Worm (Caenorhabditis elegans) whole organism, young adult: Measurements from ENCODE around the gene R02F2.7.
A peak's percentile ranks its signal among the peaks of the same experiment; 100 is the strongest.

Experiments used
- B0019.2 ChIP-seq: fragments of 200-800 bp; sonication (Bioruptor generic); conservative IDR thresholded peaks from 2 replicates; pipeline ENCODE4 v1.3.6; 2022; ENCODE audit warnings: missing genetic modification reagents, missing genetic modification characterization, missing compliant biosample characterization
- B0035.1 ChIP-seq: sonication (generic microtip); optimal IDR thresholded peaks from 2 replicates; lab custom pipeline; 2016; ENCODE audit warnings: missing genetic modification characterization, mild to moderate bottlenecking, missing compliant biosample characterization, missing genotype, missing genetic modification reagents
- C17E4.6 ChIP-seq: fragments of 200-800 bp; sonication (Bioruptor generic); IDR thresholded peaks from 2 replicates; pipeline ENCODE4 v1.3.6; 2022; ENCODE audit warnings: missing genetic modification reagents, missing genetic modification characterization, missing compliant biosample characterization
- F10E7.11 ChIP-seq: sonication (generic microtip); optimal IDR thresholded peaks from 2 replicates; lab custom pipeline; 2017; ENCODE audit warnings: mild to moderate bottlenecking, missing genetic modification characterization, moderate library complexity, missing compliant biosample characterization
- F23B12.7 ChIP-seq: sonication (generic microtip); optimal IDR thresholded peaks from 2 replicates; lab custom pipeline; 2017; ENCODE audit warnings: missing genetic modification characterization, mild to moderate bottlenecking, missing compliant biosample characterization, antibody characterized with exemption, moderate library complexity; ENCODE audit not compliant: insufficient read depth
- F33H1.4 ChIP-seq: fragments of 200-800 bp; sonication (Bioruptor generic); IDR thresholded peaks from 2 replicates; pipeline ENCODE4 v1.3.6; 2022; ENCODE audit warnings: missing genetic modification reagents, missing genetic modification characterization, missing compliant biosample characterization
- F52B5.7 ChIP-seq: sonication (generic microtip); optimal IDR thresholded peaks from 2 replicates; lab custom pipeline; 2016; ENCODE audit warnings: mild to moderate bottlenecking, missing genetic modification characterization, missing compliant biosample characterization
- F55B11.4 ChIP-seq: sonication (generic microtip); optimal IDR thresholded peaks from 2 replicates; lab custom pipeline; 2016; ENCODE audit warnings: missing compliant biosample characterization, missing genetic modification characterization, borderline replicate concordance; ENCODE audit not compliant: insufficient read depth
- F57A8.1 ChIP-seq: fragments of 200-800 bp; sonication (Bioruptor generic); optimal IDR thresholded peaks from 2 replicates; lab custom pipeline; 2018; ENCODE audit warnings: mild to moderate bottlenecking, missing genetic modification characterization, moderate library complexity, missing compliant biosample characterization
- K12H6.12 ChIP-seq: fragments of 200-800 bp; sonication (Bioruptor generic); optimal IDR thresholded peaks from 2 replicates; lab custom pipeline; 2018; ENCODE audit warnings: mild to moderate bottlenecking, missing genetic modification characterization, missing compliant biosample characterization
- Y79H2A.3 ChIP-seq: fragments of 200-800 bp; sonication (Bioruptor generic); conservative IDR thresholded peaks from 2 replicates; pipeline ENCODE4 v1.3.6; 2022; ENCODE audit warnings: missing genetic modification reagents, missing genetic modification characterization, missing compliant biosample characterization
- ama-1 ChIP-seq, 3 experiments: fragments of 150-350 bp in 1 of 3; sonication (generic microtip) in 2 of 3; optimal IDR thresholded peaks; 2 replicates each; lab custom pipeline; 2014 to 2018; ENCODE audit warnings: missing biosample characterization in 2 of 3, missing genetic modification characterization in 2 of 3, missing genetic modification reagents in 2 of 3
- attf-3 ChIP-seq: fragments of 200-800 bp; sonication (Bioruptor generic); conservative IDR thresholded peaks from 2 replicates; pipeline ENCODE4 v1.3.6; 2022; ENCODE audit warnings: missing genetic modification reagents, missing genetic modification characterization, missing compliant biosample characterization
- bed-1 ChIP-seq: fragments of 200-800 bp; sonication (Bioruptor generic); IDR thresholded peaks from 2 replicates; pipeline ENCODE4 v1.3.6; 2022; ENCODE audit warnings: missing genetic modification reagents, missing genetic modification characterization, missing compliant biosample characterization
- cebp-1 ChIP-seq, 2 experiments: fragments of 200-800 bp in 1 of 2; sonication (Bioruptor generic) in 1 of 2; sonication (generic microtip) in 1 of 2; IDR thresholded peaks in 1 of 2; optimal IDR thresholded peaks in 1 of 2; 2 replicates each; pipeline versions ENCODE4 v1.3.6 to Lab custom; 2017 to 2022; ENCODE audit warnings: missing compliant biosample characterization in 2 of 2, missing genetic modification characterization in 2 of 2, mild to moderate bottlenecking in 1 of 2, missing genetic modification reagents in 1 of 2, moderate library complexity in 1 of 2
- cebp-2 ChIP-seq: fragments of 200-800 bp; sonication (Bioruptor generic); IDR thresholded peaks from 2 replicates; pipeline ENCODE4 v1.3.6; 2022; ENCODE audit warnings: missing genetic modification characterization, missing compliant biosample characterization
- ceh-27 ChIP-seq: fragments of 200-800 bp; sonication (Bioruptor generic); optimal IDR thresholded peaks from 2 replicates; lab custom pipeline; 2018; ENCODE audit warnings: mild to moderate bottlenecking, missing genetic modification characterization, moderate library complexity, missing compliant biosample characterization
- ceh-58 ChIP-seq: fragments of 200-800 bp; sonication (Bioruptor generic); IDR thresholded peaks from 2 replicates; pipeline ENCODE4 v1.3.6; 2022; ENCODE audit warnings: missing genetic modification characterization, missing compliant biosample characterization
- ceh-79 ChIP-seq: sonication (generic microtip); optimal IDR thresholded peaks from 2 replicates; lab custom pipeline; 2017; ENCODE audit warnings: mild to moderate bottlenecking, missing genetic modification characterization, missing compliant biosample characterization
- die-1 ChIP-seq: sonication (generic microtip); optimal IDR thresholded peaks from 2 replicates; lab custom pipeline; 2016; ENCODE audit warnings: missing genotype, mild to moderate bottlenecking, missing genetic modification characterization, missing compliant biosample characterization
- dpff-1 ChIP-seq: sonication (generic microtip); optimal IDR thresholded peaks from 2 replicates; lab custom pipeline; 2017; ENCODE audit warnings: mild to moderate bottlenecking, missing genetic modification characterization, missing compliant biosample characterization
- ekl-4 ChIP-seq: fragments of 200-800 bp; sonication (Bioruptor generic); IDR thresholded peaks from 2 replicates; pipeline ENCODE4 v1.3.6; 2022; ENCODE audit warnings: missing genetic modification reagents, missing genetic modification characterization, missing compliant biosample characterization
- gei-17 ChIP-seq: fragments of 200-800 bp; sonication (Bioruptor generic); optimal IDR thresholded peaks from 2 replicates; lab custom pipeline; 2018; ENCODE audit warnings: mild to moderate bottlenecking, missing genetic modification characterization, missing compliant biosample characterization
- hlh-12 ChIP-seq: sonication (generic microtip); optimal IDR thresholded peaks from 2 replicates; lab custom pipeline; 2016; ENCODE audit warnings: missing genetic modification characterization, missing compliant biosample characterization
- hlh-26 ChIP-seq: fragments of 200-800 bp; sonication (Bioruptor generic); conservative IDR thresholded peaks from 2 replicates; pipeline ENCODE4 v1.3.6; 2022; ENCODE audit warnings: missing genetic modification reagents, missing genetic modification characterization, missing compliant biosample characterization
- hsf-1 ChIP-seq: fragments of 200-800 bp; sonication (Bioruptor generic); IDR thresholded peaks from 2 replicates; pipeline ENCODE4 v1.3.6; 2022; ENCODE audit warnings: missing genetic modification reagents, missing genetic modification characterization, missing compliant biosample characterization
- let-607 ChIP-seq, 2 experiments: fragments of 200-800 bp in 1 of 2; sonication (Bioruptor generic) in 1 of 2; sonication (generic microtip) in 1 of 2; optimal IDR thresholded peaks; 2 replicates each; lab custom pipeline; 2016 to 2018; ENCODE audit warnings: mild to moderate bottlenecking in 2 of 2, missing compliant biosample characterization in 2 of 2, missing genetic modification characterization in 2 of 2, moderate library complexity in 2 of 2, missing genotype in 1 of 2
- lin-35 ChIP-seq, 3 experiments: fragments of 150-350 bp in 2 of 3; sonication (generic microtip) in 1 of 3; optimal IDR thresholded peaks; 2 replicates each; lab custom pipeline; 2014 to 2018; ENCODE audit warnings: missing biosample characterization in 3 of 3, missing genetic modification characterization in 3 of 3, missing genetic modification reagents in 3 of 3
- lsy-27 ChIP-seq: sonication (generic microtip); optimal IDR thresholded peaks from 2 replicates; lab custom pipeline; 2017; ENCODE audit warnings: missing genetic modification characterization, mild to moderate bottlenecking, missing compliant biosample characterization, antibody characterized with exemption, missing genotype, borderline replicate concordance; ENCODE audit not compliant: insufficient read depth
- madf-3 ChIP-seq: fragments of 200-800 bp; sonication (Bioruptor generic); IDR thresholded peaks from 2 replicates; pipeline ENCODE4 v1.3.6; 2022; ENCODE audit warnings: missing genetic modification reagents, missing genetic modification characterization, missing compliant biosample characterization
- nfya-2 ChIP-seq: fragments of 200-800 bp; sonication (Bioruptor generic); IDR thresholded peaks from 2 replicates; pipeline ENCODE4 v1.3.6; 2022; ENCODE audit warnings: missing genetic modification reagents, missing genetic modification characterization, missing compliant biosample characterization
- nhr-120 ChIP-seq: fragments of 200-800 bp; sonication (Bioruptor generic); IDR thresholded peaks from 2 replicates; pipeline ENCODE4 v1.3.6; 2022; ENCODE audit warnings: missing genetic modification characterization, missing compliant biosample characterization
- nhr-90 ChIP-seq: sonication (generic microtip); optimal IDR thresholded peaks from 2 replicates; lab custom pipeline; 2016; ENCODE audit warnings: missing genotype, mild to moderate bottlenecking, missing genetic modification characterization, missing compliant biosample characterization
- pbrm-1 ChIP-seq: fragments of 200-800 bp; sonication (Bioruptor generic); IDR thresholded peaks from 2 replicates; pipeline ENCODE4 v1.3.6; 2022; ENCODE audit warnings: missing genetic modification reagents, missing genetic modification characterization, missing compliant biosample characterization
- pha-4 ChIP-seq: fragments of 150-350 bp; sonication (generic microtip); optimal IDR thresholded peaks from 2 replicates; lab custom pipeline; 2014; ENCODE audit warnings: missing biosample characterization, missing genetic modification reagents, missing genetic modification characterization
- snpc-1.1 ChIP-seq: sonication (generic microtip); optimal IDR thresholded peaks from 2 replicates; lab custom pipeline; 2017; ENCODE audit warnings: missing genetic modification characterization, mild to moderate bottlenecking, missing compliant biosample characterization, antibody characterized with exemption, moderate library complexity, missing genotype, missing genetic modification reagents; ENCODE audit not compliant: insufficient read depth
- snpc-3.4 ChIP-seq: sonication (generic microtip); optimal IDR thresholded peaks from 2 replicates; lab custom pipeline; 2017; ENCODE audit warnings: missing genetic modification characterization, mild to moderate bottlenecking, missing compliant biosample characterization, antibody characterized with exemption, moderate library complexity, missing genotype, missing genetic modification reagents
- somi-1 ChIP-seq: fragments of 200-800 bp; sonication (Bioruptor generic); optimal IDR thresholded peaks from 2 replicates; lab custom pipeline; 2018; ENCODE audit warnings: mild to moderate bottlenecking, missing genetic modification characterization, missing compliant biosample characterization
- sptf-2 ChIP-seq: fragments of 200-800 bp; sonication (Bioruptor generic); optimal IDR thresholded peaks from 2 replicates; lab custom pipeline; 2018; ENCODE audit warnings: mild to moderate bottlenecking, missing genetic modification characterization, missing compliant biosample characterization
- tbp1 ChIP-seq: fragments of 200-800 bp; sonication (Bioruptor generic); optimal IDR thresholded peaks from 2 replicates; lab custom pipeline; 2018; ENCODE audit warnings: mild to moderate bottlenecking, missing genetic modification characterization, missing compliant biosample characterization
- unc-62 ChIP-seq: fragments of 150-350 bp; optimal IDR thresholded peaks from 2 replicates; lab custom pipeline; 2014; ENCODE audit warnings: missing biosample characterization, missing genetic modification reagents, missing genetic modification characterization
- zim-3 ChIP-seq: sonication (generic microtip); optimal IDR thresholded peaks from 2 replicates; lab custom pipeline; 2017; ENCODE audit warnings: mild to moderate bottlenecking, missing genetic modification characterization, moderate library complexity, missing compliant biosample characterization
- ztf-22 ChIP-seq: fragments of 200-800 bp; sonication (Bioruptor generic); optimal IDR thresholded peaks from 2 replicates; lab custom pipeline; 2018; ENCODE audit warnings: mild to moderate bottlenecking, missing genetic modification characterization, moderate library complexity, missing compliant biosample characterization
- ztf-25 ChIP-seq: fragments of 200-800 bp; sonication (Bioruptor generic); IDR thresholded peaks from 2 replicates; pipeline ENCODE4 v1.3.6; 2022; ENCODE audit warnings: missing genetic modification reagents, missing genetic modification characterization, missing compliant biosample characterization
- ztf-26 ChIP-seq: sonication (generic microtip); optimal IDR thresholded peaks from 2 replicates; lab custom pipeline; 2017; ENCODE audit warnings: missing genetic modification characterization, missing compliant biosample characterization
- ztf-3 ChIP-seq: fragments of 200-800 bp; sonication (Bioruptor generic); optimal IDR thresholded peaks from 2 replicates; lab custom pipeline; 2018; ENCODE audit warnings: mild to moderate bottlenecking, missing genetic modification characterization, missing compliant biosample characterization

Gene R02F2.7

DNA sequence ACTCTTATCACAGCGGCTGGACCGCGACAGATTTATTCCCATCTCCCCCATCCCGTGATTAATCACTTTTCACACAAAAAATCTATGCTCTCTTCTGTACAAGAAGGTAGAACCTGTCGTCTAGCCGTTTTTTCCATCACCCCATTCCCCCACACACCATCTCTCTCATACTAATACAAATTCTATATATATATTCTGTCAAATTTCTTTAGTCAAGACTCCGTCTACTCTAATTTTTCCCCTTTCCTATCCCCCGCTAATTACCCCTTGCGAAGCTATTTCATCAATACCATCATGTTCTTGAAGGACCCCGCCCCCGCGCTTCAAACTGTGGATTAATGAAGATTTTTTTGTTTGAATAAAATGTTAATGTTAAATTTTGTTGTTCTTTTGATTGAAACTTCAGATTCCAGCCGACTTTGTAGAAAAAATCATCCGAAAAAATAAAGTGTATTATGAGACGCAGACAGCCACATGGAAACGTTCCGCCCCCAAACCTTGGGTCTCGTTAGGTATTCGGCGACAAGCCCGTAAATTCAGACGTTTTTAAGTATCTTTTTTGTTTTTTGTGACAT lies 22.5 kb upstream of the R02F2.7 start (continued):
- peak; percentile 48 for TF ChIP-seq ztf-3
- TF ChIP-seq B0035.1 (tag; lab: Kevin White, UChicago) = no peak
- TF ChIP-seq ztf-25 (GFP tag; lab: Robert Waterston, UW) = no peak
- TF ChIP-seq ceh-79 (tag; lab: Kevin White, UChicago) = peak; percentile 81
- no peak for TF ChIP-seq bed-1 (GFP tag; lab: Robert Waterston, UW)
- no peak for TF ChIP-seq pha-4 (tag; lab: Kevin White, UChicago)
- TF ChIP-seq madf-3 (GFP tag; lab: Robert Waterston, UW) = no peak
- no peak for TF ChIP-seq nhr-120
- no peak for TF ChIP-seq hlh-26 (GFP tag; lab: Robert Waterston, UW)
- TF ChIP-seq Y79H2A.3 = no peak
- no peak for TF ChIP-seq F52B5.7 (tag; lab: Kevin White, UChicago)
- no peak for TF ChIP-seq die-1 (tag; lab: Kevin White, UChicago)
- peak; percentile 89 for TF ChIP-seq ama-1 (optimal IDR thresholded peaks at IDR 0.05; lab: Kevin White, UChicago)
- TF ChIP-seq ama-1 (GFP tag; optimal IDR thresholded peaks at IDR 0.05; lab: Kevin White, UChicago) = no peak
- peak; percentile 40 for TF ChIP-seq zim-3 (tag; lab: Kevin White, UChicago)
- peak in 1 of 2 experiments; percentile 49 for TF ChIP-seq let-607 (tag; optimal IDR thresholded peaks at IDR 0.05; lab: Kevin White, UChicago)
- no peak for TF ChIP-seq unc-62 (GFP tag; lab: Kevin White, UChicago)
- peak; percentile 52 for TF ChIP-seq nhr-90 (tag; lab: Kevin White, UChicago)
- TF ChIP-seq B0019.2 (GFP tag; lab: Robert Waterston, UW) = no peak
- peak; percentile 57; the same call in 1 of the 2 replicates for TF ChIP-seq pbrm-1
- TF ChIP-seq hlh-12 = no peak
- peak; percentile 66 for TF ChIP-seq ztf-26 (tag; lab: Kevin White, UChicago)
- TF ChIP-seq tbp1 (GFP tag; lab: Kevin White, UChicago) = no peak
- no peak for TF ChIP-seq F55B11.4
- peak; percentile 62 for TF ChIP-seq gei-17
- peak; percentile 46 for TF ChIP-seq dpff-1 (tag; lab: Kevin White, UChicago)
- TF ChIP-seq lin-35 (GFP tag; optimal IDR thresholded peaks at IDR 0.05; lab: Kevin White, UChicago) = peak in 1 of 3 experiments; percentile 9
- TF ChIP-seq C17E4.6 (GFP tag; lab: Robert Waterston, UW) = no peak
- no peak for TF ChIP-seq somi-1 (GFP tag; lab: Kevin White, UChicago)
- peak; percentile 85 for TF ChIP-seq ekl-4
- peak; percentile 7 for TF ChIP-seq snpc-3.4
- no peak for TF ChIP-seq F57A8.1
- TF ChIP-seq ceh-27 (GFP tag; lab: Kevin White, UChicago) = no peak
- no peak for TF ChIP-seq F23B12.7 (tag; lab: Kevin White, UChicago)
- TF ChIP-seq attf-3 (GFP tag; lab: Robert Waterston, UW) = no peak
- 0 out of 2 replicates have a peak, but pooled peaks have one; percentile 6 for TF ChIP-seq hsf-1 (GFP tag; lab: Robert Waterston, UW)
- TF ChIP-seq ztf-22 (GFP tag; lab: Kevin White, UChicago) = no peak
- no peak for TF ChIP-seq cebp-1 (GFP tag; IDR thresholded peaks at IDR 0.05; lab: Robert Waterston, UW)
- no peak for TF ChIP-seq cebp-1 (tag; optimal IDR thresholded peaks at IDR 0.05; lab: Kevin White, UChicago)
- no peak for TF ChIP-seq F33H1.4 (GFP tag; lab: Robert Waterston, UW)
- TF ChIP-seq sptf-2 (GFP tag; lab: Kevin White, UChicago) = no peak
- TF ChIP-seq K12H6.12 (tag; lab: Kevin White, UChicago) = no peak
- peak; percentile 65 for TF ChIP-seq F10E7.11 (tag; lab: Kevin White, UChicago)
- TF ChIP-seq cebp-2 = peak; percentile 77; the same call in 1 of the 2 replicates
- no peak for TF ChIP-seq lsy-27 (tag; lab: Kevin White, UChicago)
- no peak for TF ChIP-seq ceh-58 (GFP tag; lab: Robert Waterston, UW)
- TF ChIP-seq nfya-2 (GFP tag; lab: Robert Waterston, UW) = no peak
- TF ChIP-seq snpc-1.1 (tag; lab: Kevin White, UChicago) = no peak
